Fruit fly (Drosophila melanogaster) whole organism, embryonic: ENCODE data around the gene Srr.

ENCODE experiments used
- BEAF-32 ChIP-seq: fragments of 200-800 bp; sonication (Bioruptor generic); optimal IDR thresholded peaks from 3 replicates; lab custom pipeline; 2017; ENCODE audit warnings: missing biosample characterization, missing genetic modification characterization, mild to moderate bottlenecking, moderate library complexity, missing genetic modification reagents
- Bgb ChIP-seq: fragments of 200-800 bp; sonication (Bioruptor generic); IDR thresholded peaks from 2 replicates; pipeline ENCODE4 v1.3.6; 2022; ENCODE audit warnings: missing biosample characterization, missing genetic modification characterization; ENCODE audit not compliant: partially characterized antibody
- CG10209 ChIP-seq: fragments of 200-800 bp; sonication (Bioruptor generic); optimal IDR thresholded peaks from 3 replicates; lab custom pipeline; 2017; ENCODE audit warnings: missing biosample characterization, mild to moderate bottlenecking, missing genetic modification characterization, missing genetic modification reagents
- CG13296 ChIP-seq: fragments of 200-800 bp; sonication (Bioruptor generic); optimal IDR thresholded peaks from 3 replicates; lab custom pipeline; 2018; ENCODE audit warnings: missing biosample characterization, mild to moderate bottlenecking, missing genetic modification characterization
- CG14965 ChIP-seq: fragments of 200-800 bp; sonication (Bioruptor generic); optimal IDR thresholded peaks from 2 replicates; lab custom pipeline; 2016; ENCODE audit warnings: missing biosample characterization, missing genetic modification characterization, borderline replicate concordance
- CG16779 ChIP-seq: fragments of 200-800 bp; sonication (Bioruptor generic); IDR thresholded peaks from 2 replicates; pipeline ENCODE4 v1.3.6; 2022; ENCODE audit warnings: missing biosample characterization, missing genetic modification characterization
- CG17361 ChIP-seq: fragments of 200-800 bp; sonication (Bioruptor generic); IDR thresholded peaks from 3 replicates; pipeline ENCODE4 v1.3.6; 2022; ENCODE audit warnings: missing biosample characterization, missing genetic modification characterization
- CG31441 ChIP-seq: fragments of 200-800 bp; sonication (Bioruptor generic); IDR thresholded peaks from 2 replicates; pipeline ENCODE4 v1.3.6; 2022; ENCODE audit warnings: missing biosample characterization, missing genetic modification characterization
- CG4854 ChIP-seq: fragments of 200-800 bp; sonication (Bioruptor generic); optimal IDR thresholded peaks from 2 replicates; lab custom pipeline; 2016; ENCODE audit warnings: missing biosample characterization, missing genetic modification characterization, inconsistent platforms
- CG5180 ChIP-seq: fragments of 200-800 bp; sonication (Bioruptor generic); optimal IDR thresholded peaks from 3 replicates; lab custom pipeline; 2017; ENCODE audit warnings: missing biosample characterization, missing genetic modification characterization, mild to moderate bottlenecking, moderate library complexity, missing genetic modification reagents
- CG6683 ChIP-seq: fragments of 200-800 bp; sonication (Bioruptor generic); optimal IDR thresholded peaks from 2 replicates; lab custom pipeline; 2017; ENCODE audit warnings: missing biosample characterization, mild to moderate bottlenecking, missing genetic modification characterization, missing genetic modification reagents
- CG6791 ChIP-seq: fragments of 200-800 bp; sonication (Bioruptor generic); IDR thresholded peaks from 3 replicates; pipeline ENCODE4 v1.3.6; 2022; ENCODE audit warnings: missing biosample characterization, missing genetic modification characterization; ENCODE audit not compliant: partially characterized antibody
- CG6854 ChIP-seq: fragments of 200-800 bp; sonication (Bioruptor generic); optimal IDR thresholded peaks from 3 replicates; lab custom pipeline; 2017; ENCODE audit warnings: missing biosample characterization, mild to moderate bottlenecking, missing genetic modification characterization
- CG7745 ChIP-seq: fragments of 200-800 bp; sonication (Bioruptor generic); optimal IDR thresholded peaks from 2 replicates; lab custom pipeline; 2018; ENCODE audit warnings: missing biosample characterization, mild to moderate bottlenecking, missing genetic modification characterization, moderate library complexity
- CG7987 ChIP-seq: fragments of 200-800 bp; sonication (Bioruptor generic); optimal IDR thresholded peaks from 2 replicates; lab custom pipeline; 2018; ENCODE audit warnings: missing biosample characterization, mild to moderate bottlenecking, missing genetic modification characterization, moderate library complexity
- Dad ChIP-seq: fragments of 200-800 bp; sonication (Bioruptor generic); optimal IDR thresholded peaks from 3 replicates; lab custom pipeline; 2016; ENCODE audit warnings: missing biosample characterization, missing genetic modification characterization
- Dll ChIP-seq: fragments of 200-800 bp; sonication (Bioruptor generic); IDR thresholded peaks from 4 replicates; pipeline ENCODE4 v1.3.6; 2022; ENCODE audit warnings: missing biosample characterization, missing genetic modification characterization; ENCODE audit not compliant: partially characterized antibody
- Fer1 ChIP-seq: fragments of 200-800 bp; sonication (Bioruptor generic); optimal IDR thresholded peaks from 2 replicates; lab custom pipeline; 2017; ENCODE audit warnings: missing biosample characterization, mild to moderate bottlenecking, missing genetic modification characterization
- Meics ChIP-seq: fragments of 200-800 bp; sonication (Bioruptor generic); optimal IDR thresholded peaks from 2 replicates; lab custom pipeline; 2017; ENCODE audit warnings: missing biosample characterization, mild to moderate bottlenecking, missing genetic modification characterization
- Myb ChIP-seq: fragments of 200-800 bp; sonication (Bioruptor generic); optimal IDR thresholded peaks from 2 replicates; lab custom pipeline; 2016; ENCODE audit warnings: missing biosample characterization, missing genetic modification characterization
- NC2β ChIP-seq: fragments of 200-800 bp; sonication (Bioruptor generic); optimal IDR thresholded peaks from 2 replicates; lab custom pipeline; 2016; ENCODE audit warnings: missing biosample characterization, missing genetic modification characterization
- Oli ChIP-seq: fragments of 200-800 bp; sonication (Bioruptor generic); optimal IDR thresholded peaks from 2 replicates; lab custom pipeline; 2018; ENCODE audit warnings: missing biosample characterization, mild to moderate bottlenecking, missing genetic modification characterization, moderate library complexity
- Optix ChIP-seq: fragments of 200-800 bp; sonication (Bioruptor generic); IDR thresholded peaks from 3 replicates; pipeline ENCODE4 v1.3.6; 2022; ENCODE audit warnings: missing biosample characterization, missing genetic modification characterization
- Pdp1 ChIP-seq, 2 experiments: fragments of 200-800 bp; sonication (Bioruptor generic); optimal IDR thresholded peaks; 3 replicates each; lab custom pipeline; 2016; ENCODE audit warnings: missing biosample characterization in 2 of 2, missing genetic modification characterization in 2 of 2, mild to moderate bottlenecking in 1 of 2, moderate library complexity in 1 of 2
- Rfx ChIP-seq: fragments of 200-800 bp; sonication (Bioruptor generic); IDR thresholded peaks from 2 replicates; pipeline ENCODE4 v1.3.6; 2022; ENCODE audit warnings: missing biosample characterization, missing genetic modification characterization
- Rx ChIP-seq: fragments of 200-800 bp; sonication (Bioruptor generic); IDR thresholded peaks from 2 replicates; pipeline ENCODE4 v1.3.6; 2022; ENCODE audit warnings: missing biosample characterization, missing genetic modification characterization
- Spps ChIP-seq: fragments of 200-800 bp; sonication (Bioruptor generic); optimal IDR thresholded peaks from 2 replicates; lab custom pipeline; 2018; ENCODE audit warnings: missing biosample characterization, mild to moderate bottlenecking, missing genetic modification characterization
- Trl ChIP-seq, 3 experiments: fragments of >200 bp in 2 of 3; fragments of 200-800 bp in 1 of 3; sonication (Bioruptor generic) in 1 of 3; optimal IDR thresholded peaks; 2 replicates in 1 of 3; 3 replicates in 2 of 3; lab custom pipeline; 2016 to 2017; ENCODE audit warnings: missing biosample characterization in 1 of 3, missing genetic modification characterization in 1 of 3
- ara ChIP-seq: fragments of 200-800 bp; sonication (Bioruptor generic); IDR thresholded peaks from 2 replicates; pipeline ENCODE4 v1.3.6; 2022; ENCODE audit warnings: missing biosample characterization, missing genetic modification characterization
- ase ChIP-seq: fragments of 200-800 bp; sonication (Bioruptor generic); IDR thresholded peaks from 3 replicates; pipeline ENCODE4 v1.3.6; 2022; ENCODE audit warnings: missing biosample characterization, missing genetic modification characterization
- chif ChIP-seq, 2 experiments: fragments of 200-800 bp; sonication (Bioruptor generic); optimal IDR thresholded peaks; 3 replicates each; lab custom pipeline; 2016; ENCODE audit warnings: missing biosample characterization in 2 of 2, missing genetic modification characterization in 2 of 2
- corto ChIP-seq: fragments of 200-800 bp; sonication (Bioruptor generic); optimal IDR thresholded peaks from 2 replicates; lab custom pipeline; 2016; ENCODE audit warnings: missing biosample characterization, mild to moderate bottlenecking, missing genetic modification characterization, moderate library complexity
- cwo ChIP-seq: fragments of 200-800 bp; sonication (Bioruptor generic); optimal IDR thresholded peaks from 3 replicates; lab custom pipeline; 2017; ENCODE audit warnings: missing biosample characterization, missing genetic modification characterization, mild to moderate bottlenecking, moderate library complexity, missing genetic modification reagents
- en ChIP-seq: fragments of 200-800 bp; sonication (Bioruptor generic); optimal IDR thresholded peaks from 2 replicates; lab custom pipeline; 2016; ENCODE audit warnings: missing biosample characterization, missing genetic modification characterization
- fru ChIP-seq: fragments of >200 bp; optimal IDR thresholded peaks from 2 replicates; lab custom pipeline; 2017
- gfzf ChIP-seq: fragments of 200-800 bp; sonication (Bioruptor generic); optimal IDR thresholded peaks from 2 replicates; lab custom pipeline; 2016; ENCODE audit warnings: missing biosample characterization, mild to moderate bottlenecking, missing genetic modification characterization, moderate library complexity
- gt ChIP-seq: fragments of 200-800 bp; sonication (Bioruptor generic); IDR thresholded peaks from 2 replicates; pipeline ENCODE4 v1.3.6; 2022; ENCODE audit warnings: missing biosample characterization, missing genetic modification characterization
- kay ChIP-seq: fragments of 200-800 bp; sonication (Bioruptor generic); optimal IDR thresholded peaks from 2 replicates; lab custom pipeline; 2016; ENCODE audit warnings: missing biosample characterization, missing genetic modification characterization
- klu ChIP-seq: fragments of 200-800 bp; sonication (Bioruptor generic); IDR thresholded peaks from 2 replicates; pipeline ENCODE4 v1.3.6; 2022; ENCODE audit warnings: missing biosample characterization, missing genetic modification characterization
- lab ChIP-seq: fragments of 200-800 bp; sonication (Bioruptor generic); optimal IDR thresholded peaks from 3 replicates; lab custom pipeline; 2017; ENCODE audit warnings: missing biosample characterization, missing genetic modification characterization, mild to moderate bottlenecking, moderate library complexity, missing genetic modification reagents
- maf-S ChIP-seq: fragments of 200-800 bp; sonication (Bioruptor generic); optimal IDR thresholded peaks from 2 replicates; lab custom pipeline; 2016; ENCODE audit warnings: missing biosample characterization, missing genetic modification characterization
- pfk ChIP-seq: fragments of 200-800 bp; sonication (Bioruptor generic); optimal IDR thresholded peaks from 2 replicates; lab custom pipeline; 2018; ENCODE audit warnings: missing biosample characterization, mild to moderate bottlenecking, missing genetic modification characterization, moderate library complexity
- sc ChIP-seq, 3 experiments: fragments of >200 bp in 2 of 3; fragments of 200-800 bp in 1 of 3; sonication (Bioruptor generic) in 1 of 3; optimal IDR thresholded peaks; 2 replicates in 2 of 3; 3 replicates in 1 of 3; lab custom pipeline; 2017; ENCODE audit warnings: mild to moderate bottlenecking in 1 of 3, missing biosample characterization in 1 of 3, missing genetic modification characterization in 1 of 3, missing genetic modification reagents in 1 of 3
- sens-2 ChIP-seq: fragments of 200-800 bp; sonication (Bioruptor generic); IDR thresholded peaks from 2 replicates; pipeline ENCODE4 v1.3.6; 2022; ENCODE audit warnings: missing biosample characterization, missing genetic modification characterization
- so ChIP-seq: fragments of 200-800 bp; sonication (Bioruptor generic); IDR thresholded peaks from 3 replicates; pipeline ENCODE4 v1.3.6; 2022; ENCODE audit warnings: missing biosample characterization, missing genetic modification characterization
- sqz ChIP-seq: fragments of 200-800 bp; sonication (Bioruptor generic); optimal IDR thresholded peaks from 3 replicates; lab custom pipeline; 2018; ENCODE audit warnings: missing biosample characterization, mild to moderate bottlenecking, missing genetic modification characterization
- vfl ChIP-seq: fragments of 200-800 bp; sonication (Bioruptor generic); optimal IDR thresholded peaks from 2 replicates; lab custom pipeline; 2016; ENCODE audit warnings: missing biosample characterization, missing genetic modification characterization
- zfh1 ChIP-seq: fragments of 200-800 bp; sonication (Bioruptor generic); IDR thresholded peaks from 3 replicates; pipeline ENCODE4 v1.3.6; 2022; ENCODE audit warnings: missing biosample characterization, missing genetic modification characterization

Srr gene

dm6 chr3R:9337402-9338254 lies 27.6 kb upstream of the Srr start (continued):
- TF ChIP-seq kay (GFP tag; lab: Kevin White, UChicago) (peak; percentile 16), Meics (GFP tag; lab: Kevin White, UChicago) (no peak), cwo (peak; percentile 4), NC2β (GFP tag; lab: Kevin White, UChicago) (no peak), vfl (GFP tag; lab: Kevin White, UChicago) (no peak), klu (no peak), gt (GFP tag; lab: Robert Waterston, UW) (no peak), gfzf (GFP tag; lab: Kevin White, UChicago) (no peak), CG10209 (GFP tag; lab: Kevin White, UChicago) (no peak), Dll (GFP tag; lab: Robert Waterston, UW) (no peak), corto (GFP tag; lab: Kevin White, UChicago) (no peak), CG7987 (GFP tag; lab: Kevin White, UChicago) (peak; percentile 51), ase (GFP tag; lab: Robert Waterston, UW) (no peak), sc (optimal IDR thresholded peaks at IDR 0.05; lab: Kevin White, UChicago) (no peak), sc (GFP tag; optimal IDR thresholded peaks at IDR 0.05; lab: Kevin White, UChicago) (no peak), CG5180 (GFP tag; lab: Kevin White, UChicago) (no peak), maf-S (GFP tag; lab: Kevin White, UChicago) (no peak), Bgb (GFP tag; lab: Robert Waterston, UW) (no peak), Dad (GFP tag; lab: Kevin White, UChicago) (no peak), CG4854 (GFP tag; lab: Kevin White, UChicago) (no peak), pfk (GFP tag; lab: Kevin White, UChicago) (peak; percentile 9), en (GFP tag; lab: Kevin White, UChicago) (no peak), sqz (GFP tag; lab: Kevin White, UChicago) (no peak), Optix (GFP tag; lab: Robert Waterston, UW) (no peak), Spps (no peak), fru (lab: Kevin White, UChicago) (no peak), CG14965 (no peak), Myb (GFP tag; lab: Kevin White, UChicago) (no peak), Trl (optimal IDR thresholded peaks at IDR 0.05; lab: Kevin White, UChicago) (no peak), Trl (GFP tag; optimal IDR thresholded peaks at IDR 0.05; lab: Kevin White, UChicago) (no peak), ara (no peak), lab (GFP tag; lab: Kevin White, UChicago) (no peak), CG31441 (GFP tag; lab: Robert Waterston, UW) (no peak), CG16779 (GFP tag; lab: Robert Waterston, UW) (0 out of 2 replicates have a peak, but pooled peaks have one; percentile 54), BEAF-32 (no peak), Fer1 (GFP tag; lab: Kevin White, UChicago) (peak; percentile 7), CG6791 (GFP tag; lab: Robert Waterston, UW) (no peak), CG6683 (GFP tag; lab: Kevin White, UChicago) (no peak), Rfx (GFP tag; lab: Robert Waterston, UW) (peak; percentile 25; the same call in 1 of the 2 replicates), chif (GFP tag; optimal IDR thresholded peaks at IDR 0.05; lab: Kevin White, UChicago) (no peak), Oli (no peak), Rx (GFP tag; lab: Robert Waterston, UW) (no peak), CG17361 (GFP tag; lab: Robert Waterston, UW) (no peak), zfh1 (GFP tag; lab: Robert Waterston, UW) (no peak), CG7745 (tag; lab: Kevin White, UChicago) (no peak), Pdp1 (GFP tag; optimal IDR thresholded peaks at IDR 0.05; lab: Kevin White, UChicago) (peak in 1 of 2 experiments; percentile 9), so (GFP tag; lab: Robert Waterston, UW) (0 out of 3 replicates have a peak, but pooled peaks have one; percentile 43), sens-2 (GFP tag; lab: Robert Waterston, UW) (no peak), CG13296 (GFP tag; lab: Kevin White, UChicago) (no peak), CG6854 (GFP tag; lab: Kevin White, UChicago) (no peak)
